Fruit fly (Drosophila melanogaster): Measurements from ENCODE around the gene ATP6AP2.

Gene ATP6AP2

dm6 chr3R:9245576-9246200, 14.8 kb upstream of the ATP6AP2 start, which contains the start of gene Vps15 (continued):
- peak; percentile 73 for TF ChIP-seq bbx (GFP tag; IDR thresholded peaks at IDR 0.05; ENCODE audit: partially characterized antibody)
- TF ChIP-seq Antp (GFP tag; optimal IDR thresholded peaks at IDR 0.05): peak; percentile 56
- peak; percentile 69 for TF ChIP-seq CrebB (tag; optimal IDR thresholded peaks at IDR 0.05)
- TF ChIP-seq CG15011 (GFP tag; optimal IDR thresholded peaks at IDR 0.05): peak; percentile 60
- no peak for TF ChIP-seq CG12071 (GFP tag; optimal IDR thresholded peaks at IDR 0.05)
- no peak for TF ChIP-seq kah (GFP tag; optimal IDR thresholded peaks at IDR 0.05)
- peak; percentile 15 for TF ChIP-seq psq (GFP tag; optimal IDR thresholded peaks at IDR 0.05)
- TF ChIP-seq CG34422 (GFP tag; IDR thresholded peaks at IDR 0.05): peak; percentile 54; the same call in 1 of the 3 replicates
- TF ChIP-seq pita (GFP tag; optimal IDR thresholded peaks at IDR 0.05): no peak
- peak; percentile 37 for TF ChIP-seq CG9437 (GFP tag; optimal IDR thresholded peaks at IDR 0.05)
- TF ChIP-seq az2 (GFP tag; optimal IDR thresholded peaks at IDR 0.05): peak; percentile 71
- peak; percentile 52 for TF ChIP-seq Awh (GFP tag; IDR thresholded peaks at IDR 0.05)
- no peak for TF ChIP-seq CG3163 (GFP tag; optimal IDR thresholded peaks at IDR 0.05)
- peak; percentile 64 for TF ChIP-seq twi (tag; optimal IDR thresholded peaks at IDR 0.05)
- TF ChIP-seq CG17385 (GFP tag; optimal IDR thresholded peaks at IDR 0.05): peak; percentile 61
- peak; percentile 65; the same call in 2 of the 3 replicates for TF ChIP-seq CG6791 (GFP tag; IDR thresholded peaks at IDR 0.05; ENCODE audit: partially characterized antibody)
- TF ChIP-seq Rx (GFP tag; IDR thresholded peaks at IDR 0.05): peak; percentile 40; the same call in 1 of the 2 replicates
- peak; percentile 93 for TF ChIP-seq Med (GFP tag)
- TF ChIP-seq Sox100B (GFP tag; optimal IDR thresholded peaks at IDR 0.05): peak; percentile 58
- no peak for TF ChIP-seq Jarid2 (GFP tag; optimal IDR thresholded peaks at IDR 0.05)
- peak; percentile 73 for TF ChIP-seq MBD-R2 (GFP tag; IDR thresholded peaks at IDR 0.05)
- TF ChIP-seq CG5953 (GFP tag; IDR thresholded peaks at IDR 0.05): 0 out of 2 replicates have a peak, but pooled peaks have one; percentile 6
- peak; percentile 35 for TF ChIP-seq CG2202 (tag; optimal IDR thresholded peaks at IDR 0.05)
- TF ChIP-seq kay (GFP tag; optimal IDR thresholded peaks at IDR 0.05): peak; percentile 63
- no peak for TF ChIP-seq CG10321 (GFP tag; IDR thresholded peaks at IDR 0.05)
- no peak for TF ChIP-seq ftz-f1 (GFP tag; optimal IDR thresholded peaks at IDR 0.05)
- no peak for TF ChIP-seq CG9876 (GFP tag; optimal IDR thresholded peaks at IDR 0.05)
- peak; percentile 29; the same call in 1 of the 2 replicates for TF ChIP-seq CG32772 (GFP tag; IDR thresholded peaks at IDR 0.05)
- TF ChIP-seq CG6654 (GFP tag; optimal IDR thresholded peaks at IDR 0.05): no peak
- TF ChIP-seq crp (GFP tag; optimal IDR thresholded peaks at IDR 0.05): peak; percentile 43 to 90
- no peak for TF ChIP-seq rib (GFP tag; IDR thresholded peaks at IDR 0.05)
- peak; percentile 78 for TF ChIP-seq Sry-δ (GFP tag; optimal IDR thresholded peaks at IDR 0.05)
- TF ChIP-seq sug (tag; optimal IDR thresholded peaks at IDR 0.05): peak; percentile 84
- no peak for TF ChIP-seq cg (GFP tag; optimal IDR thresholded peaks at IDR 0.05)
- peak; percentile 85 for TF ChIP-seq lab (GFP tag; optimal IDR thresholded peaks at IDR 0.05)
- TF ChIP-seq CG33557 (GFP tag; optimal IDR thresholded peaks at IDR 0.05): peak; percentile 72
- peak; percentile 79 for TF ChIP-seq CG9932 (GFP tag; IDR thresholded peaks at IDR 0.05)
- peak; percentile 77 for TF ChIP-seq abd-A (tag; optimal IDR thresholded peaks at IDR 0.05)
- no peak for TF ChIP-seq prd (optimal IDR thresholded peaks at IDR 0.05)
- peak; percentile 72 for TF ChIP-seq prd (GFP tag; IDR thresholded peaks at IDR 0.05)
- TF ChIP-seq sima (GFP tag; optimal IDR thresholded peaks at IDR 0.05): peak; percentile 18
- peak; percentile 80 for TF ChIP-seq CG17328 (GFP tag; IDR thresholded peaks at IDR 0.05)
- TF ChIP-seq maf-S (GFP tag; optimal IDR thresholded peaks at IDR 0.05): peak; percentile 66
- TF ChIP-seq CG2129 (GFP tag; IDR thresholded peaks at IDR 0.05; ENCODE audit: partially characterized antibody): peak; percentile 85
- peak; percentile 22; the same call in 1 of the 3 replicates for TF ChIP-seq mld (GFP tag; IDR thresholded peaks at IDR 0.05; ENCODE audit: partially characterized antibody)
- peak; percentile 81 for TF ChIP-seq sob (GFP tag; IDR thresholded peaks at IDR 0.05)
- TF ChIP-seq CG14965 (GFP tag; optimal IDR thresholded peaks at IDR 0.05; ENCODE audit: borderline replicate concordance): no peak
- TF ChIP-seq lola (GFP tag; optimal IDR thresholded peaks at IDR 0.05): peak in 1 of 3 experiments; percentile 77
- peak; percentile 46; the same call in 1 of the 2 replicates for TF ChIP-seq CG14667 (GFP tag; IDR thresholded peaks at IDR 0.05)
